Fruit fly (Drosophila melanogaster) whole organism, embryonic: ENCODE results near the gene Tengl3.
A peak's percentile ranks its signal among the peaks of the same experiment; 100 is the strongest.

Experiments
- Atf-2 ChIP-seq: fragments of 200-800 bp; sonication (Bioruptor generic); optimal IDR thresholded peaks from 2 replicates; lab custom pipeline; 2016; ENCODE audit warnings: missing biosample characterization, missing genetic modification characterization
- Atf6 ChIP-seq: fragments of 200-800 bp; sonication (Bioruptor generic); IDR thresholded peaks from 2 replicates; pipeline ENCODE4 v1.3.6; 2022; ENCODE audit warnings: missing biosample characterization, missing genetic modification characterization
- CG11560 ChIP-seq: fragments of 200-800 bp; sonication (Bioruptor generic); IDR thresholded peaks from 3 replicates; pipeline ENCODE4 v1.3.6; 2022; ENCODE audit warnings: missing biosample characterization, missing genetic modification characterization
- CG13424 ChIP-seq: fragments of 200-800 bp; sonication (Bioruptor generic); optimal IDR thresholded peaks from 2 replicates; lab custom pipeline; 2019; ENCODE audit warnings: missing biosample characterization, mild to moderate bottlenecking, missing genetic modification characterization, moderate library complexity
- CG13894 ChIP-seq: fragments of 200-800 bp; sonication (Bioruptor generic); optimal IDR thresholded peaks from 3 replicates; lab custom pipeline; 2018; ENCODE audit warnings: missing biosample characterization, mild to moderate bottlenecking, missing genetic modification characterization, moderate library complexity
- CG17186 ChIP-seq: fragments of 200-800 bp; sonication (Bioruptor generic); optimal IDR thresholded peaks from 3 replicates; lab custom pipeline; 2017; ENCODE audit warnings: missing biosample characterization, missing genetic modification reagents, missing genetic modification characterization
- CG17612 ChIP-seq: fragments of 200-800 bp; sonication (Bioruptor generic); IDR thresholded peaks from 2 replicates; pipeline ENCODE4 v1.3.6; 2022; ENCODE audit warnings: missing biosample characterization, missing genetic modification characterization
- CG17802 ChIP-seq: fragments of 200-800 bp; sonication (Bioruptor generic); optimal IDR thresholded peaks from 2 replicates; lab custom pipeline; 2018; ENCODE audit warnings: missing biosample characterization, mild to moderate bottlenecking, missing genetic modification characterization, moderate library complexity
- CG18619 ChIP-seq: fragments of 200-800 bp; sonication (Bioruptor generic); optimal IDR thresholded peaks from 3 replicates; lab custom pipeline; 2017; ENCODE audit warnings: missing biosample characterization, mild to moderate bottlenecking, missing genetic modification characterization
- CG31388 ChIP-seq: fragments of 200-800 bp; sonication (Bioruptor generic); optimal IDR thresholded peaks from 2 replicates; lab custom pipeline; 2016; ENCODE audit warnings: missing biosample characterization, missing genetic modification characterization
- CG32772 ChIP-seq: fragments of 200-800 bp; sonication (Bioruptor generic); IDR thresholded peaks from 2 replicates; pipeline ENCODE4 v1.3.6; 2022; ENCODE audit warnings: missing biosample characterization, missing genetic modification characterization
- CG3847 ChIP-seq: fragments of 200-800 bp; sonication (Bioruptor generic); IDR thresholded peaks from 2 replicates; pipeline ENCODE4 v1.3.6; 2022; ENCODE audit warnings: missing biosample characterization, missing genetic modification characterization
- CG4360 ChIP-seq: fragments of 200-800 bp; sonication (Bioruptor generic); IDR thresholded peaks from 2 replicates; pipeline ENCODE4 v1.3.6; 2022; ENCODE audit warnings: missing biosample characterization, missing genetic modification characterization
- CG4820 ChIP-seq: fragments of 200-800 bp; sonication (Bioruptor generic); optimal IDR thresholded peaks from 3 replicates; lab custom pipeline; 2016; ENCODE audit warnings: missing biosample characterization, missing genetic modification characterization
- CG6765 ChIP-seq: fragments of 200-800 bp; sonication (Bioruptor generic); optimal IDR thresholded peaks from 3 replicates; lab custom pipeline; 2017; ENCODE audit warnings: missing biosample characterization, mild to moderate bottlenecking, missing genetic modification characterization
- CG6791 ChIP-seq: fragments of 200-800 bp; sonication (Bioruptor generic); IDR thresholded peaks from 3 replicates; pipeline ENCODE4 v1.3.6; 2022; ENCODE audit warnings: missing biosample characterization, missing genetic modification characterization; ENCODE audit not compliant: partially characterized antibody
- CG9609 ChIP-seq: fragments of 200-800 bp; sonication (Bioruptor generic); optimal IDR thresholded peaks from 3 replicates; lab custom pipeline; 2016; ENCODE audit warnings: missing biosample characterization, missing genetic modification characterization
- CoRest ChIP-seq: fragments of 200-800 bp; sonication (Bioruptor generic); optimal IDR thresholded peaks from 3 replicates; lab custom pipeline; 2018; ENCODE audit warnings: missing biosample characterization, mild to moderate bottlenecking, missing genetic modification characterization, moderate library complexity
- D19B ChIP-seq: fragments of 200-800 bp; sonication (Bioruptor generic); optimal IDR thresholded peaks from 2 replicates; lab custom pipeline; 2017; ENCODE audit warnings: missing biosample characterization, mild to moderate bottlenecking, missing genetic modification characterization
- Dll ChIP-seq: fragments of 200-800 bp; sonication (Bioruptor generic); IDR thresholded peaks from 4 replicates; pipeline ENCODE4 v1.3.6; 2022; ENCODE audit warnings: missing biosample characterization, missing genetic modification characterization; ENCODE audit not compliant: partially characterized antibody
- Dref ChIP-seq: fragments of 200-800 bp; sonication (Bioruptor generic); IDR thresholded peaks from 2 replicates; pipeline ENCODE4 v1.3.6; 2022; ENCODE audit warnings: missing biosample characterization, missing genetic modification characterization
- Fer1 ChIP-seq: fragments of 200-800 bp; sonication (Bioruptor generic); optimal IDR thresholded peaks from 2 replicates; lab custom pipeline; 2017; ENCODE audit warnings: missing biosample characterization, mild to moderate bottlenecking, missing genetic modification characterization
- H2.0 ChIP-seq: fragments of 200-800 bp; sonication (Bioruptor generic); IDR thresholded peaks from 2 replicates; pipeline ENCODE4 v1.3.6; 2022; ENCODE audit warnings: missing biosample characterization, missing genetic modification characterization
- HLH3B ChIP-seq: fragments of 200-800 bp; sonication (Bioruptor generic); IDR thresholded peaks from 2 replicates; pipeline ENCODE4 v1.3.6; 2022; ENCODE audit warnings: missing biosample characterization, missing genetic modification characterization
- Hr39 ChIP-seq: fragments of >200 bp; optimal IDR thresholded peaks from 2 replicates; lab custom pipeline; 2017
- Lim3 ChIP-seq: fragments of 200-800 bp; sonication (Bioruptor generic); IDR thresholded peaks from 2 replicates; pipeline ENCODE4 v1.3.6; 2022; ENCODE audit warnings: missing biosample characterization, missing genetic modification characterization
- MBD-R2 ChIP-seq: fragments of 200-800 bp; sonication (Bioruptor generic); IDR thresholded peaks from 2 replicates; pipeline ENCODE4 v1.3.6; 2022; ENCODE audit warnings: missing biosample characterization, missing genetic modification characterization
- Med ChIP-seq: fragments of 200-800 bp; sonication (Bioruptor generic); peaks from one replicate; lab custom pipeline; 2016; ENCODE audit warnings: missing biosample characterization, missing genetic modification characterization, mild to moderate bottlenecking, inconsistent platforms, moderate library complexity
- Meics ChIP-seq: fragments of 200-800 bp; sonication (Bioruptor generic); optimal IDR thresholded peaks from 2 replicates; lab custom pipeline; 2017; ENCODE audit warnings: missing biosample characterization, mild to moderate bottlenecking, missing genetic modification characterization
- NfI ChIP-seq: fragments of 200-800 bp; sonication (Bioruptor generic); optimal IDR thresholded peaks from 3 replicates; lab custom pipeline; 2018; ENCODE audit warnings: missing biosample characterization, mild to moderate bottlenecking, missing genetic modification characterization, moderate library complexity
- Poxn ChIP-seq: fragments of 200-800 bp; sonication (Bioruptor generic); IDR thresholded peaks from 2 replicates; pipeline ENCODE4 v1.3.6; 2022; ENCODE audit warnings: missing biosample characterization, missing genetic modification characterization
- amos ChIP-seq: fragments of 200-800 bp; sonication (Bioruptor generic); IDR thresholded peaks from 2 replicates; pipeline ENCODE4 v1.3.6; 2022; ENCODE audit warnings: missing biosample characterization, missing genetic modification characterization; ENCODE audit not compliant: partially characterized antibody
- bcd ChIP-seq: fragments of 200-800 bp; sonication (Bioruptor generic); optimal IDR thresholded peaks from 2 replicates; lab custom pipeline; 2017; ENCODE audit warnings: missing biosample characterization, mild to moderate bottlenecking, missing genetic modification characterization
- bowl ChIP-seq: fragments of 200-800 bp; sonication (Bioruptor generic); IDR thresholded peaks from 2 replicates; pipeline ENCODE4 v1.3.6; 2022; ENCODE audit warnings: missing biosample characterization, missing genetic modification characterization
- disco-r ChIP-seq: fragments of 200-800 bp; sonication (Bioruptor generic); optimal IDR thresholded peaks from 2 replicates; lab custom pipeline; 2016; ENCODE audit warnings: missing biosample characterization, missing genetic modification characterization
- dysf ChIP-seq: fragments of 200-800 bp; sonication (Bioruptor generic); IDR thresholded peaks from 3 replicates; pipeline ENCODE4 v1.3.6; 2022; ENCODE audit warnings: missing biosample characterization, missing genetic modification characterization
- fd3F ChIP-seq: fragments of 200-800 bp; sonication (Bioruptor generic); optimal IDR thresholded peaks from 2 replicates; lab custom pipeline; 2018; ENCODE audit warnings: missing biosample characterization, mild to moderate bottlenecking, missing genetic modification characterization, moderate library complexity
- fd64A ChIP-seq: fragments of 200-800 bp; sonication (Bioruptor generic); optimal IDR thresholded peaks from 3 replicates; lab custom pipeline; 2018; ENCODE audit warnings: missing biosample characterization, mild to moderate bottlenecking, missing genetic modification characterization
- ham ChIP-seq: fragments of 200-800 bp; sonication (Bioruptor generic); IDR thresholded peaks from 2 replicates; pipeline ENCODE4 v1.3.6; 2022; ENCODE audit warnings: missing biosample characterization, missing genetic modification characterization
- hb ChIP-seq: fragments of 200-800 bp; sonication (Bioruptor generic); IDR thresholded peaks from 3 replicates; pipeline ENCODE4 v1.3.6; 2022; ENCODE audit warnings: missing biosample characterization, missing genetic modification characterization; ENCODE audit not compliant: partially characterized antibody
- insv ChIP-seq, 2 experiments: fragments of 200-800 bp; sonication (Bioruptor generic); optimal IDR thresholded peaks; 3 replicates each; lab custom pipeline; 2016 to 2018; ENCODE audit warnings: missing biosample characterization in 2 of 2, missing genetic modification characterization in 2 of 2
- knrl ChIP-seq: fragments of 200-800 bp; sonication (Bioruptor generic); IDR thresholded peaks from 3 replicates; pipeline ENCODE4 v1.3.6; 2022; ENCODE audit warnings: missing biosample characterization, missing genetic modification characterization; ENCODE audit not compliant: partially characterized antibody
- lilli ChIP-seq: fragments of 200-800 bp; sonication (Bioruptor generic); optimal IDR thresholded peaks from 3 replicates; lab custom pipeline; 2016; ENCODE audit warnings: missing biosample characterization, missing genetic modification characterization
- luna ChIP-seq: fragments of 200-800 bp; sonication (Bioruptor generic); optimal IDR thresholded peaks from 2 replicates; lab custom pipeline; 2016; ENCODE audit warnings: missing biosample characterization, missing genetic modification characterization
- pita ChIP-seq: fragments of 200-800 bp; sonication (Bioruptor generic); optimal IDR thresholded peaks from 2 replicates; lab custom pipeline; 2017; ENCODE audit warnings: missing biosample characterization, mild to moderate bottlenecking, missing genetic modification characterization
- pum ChIP-seq: fragments of 200-800 bp; sonication (Bioruptor generic); optimal IDR thresholded peaks from 2 replicates; lab custom pipeline; 2016; ENCODE audit warnings: missing biosample characterization, missing genetic modification characterization
- shn ChIP-seq: fragments of 200-800 bp; sonication (Bioruptor generic); optimal IDR thresholded peaks from 3 replicates; lab custom pipeline; 2016; ENCODE audit warnings: missing biosample characterization, missing genetic modification characterization
- sob ChIP-seq: fragments of 200-800 bp; sonication (Bioruptor generic); IDR thresholded peaks from 2 replicates; pipeline ENCODE4 v1.3.6; 2022; ENCODE audit warnings: missing biosample characterization, missing genetic modification characterization
- sqz ChIP-seq: fragments of 200-800 bp; sonication (Bioruptor generic); optimal IDR thresholded peaks from 3 replicates; lab custom pipeline; 2018; ENCODE audit warnings: missing biosample characterization, mild to moderate bottlenecking, missing genetic modification characterization
- stwl ChIP-seq: fragments of 200-800 bp; sonication (Bioruptor generic); optimal IDR thresholded peaks from 3 replicates; lab custom pipeline; 2018; ENCODE audit warnings: missing biosample characterization, mild to moderate bottlenecking, missing genetic modification characterization, moderate library complexity
- trh ChIP-seq: fragments of 200-800 bp; sonication (Bioruptor generic); optimal IDR thresholded peaks from 2 replicates; lab custom pipeline; 2016; ENCODE audit warnings: missing biosample characterization, missing genetic modification characterization
- zen2 ChIP-seq: fragments of 200-800 bp; sonication (Bioruptor generic); IDR thresholded peaks from 3 replicates; pipeline ENCODE4 v1.3.6; 2022; ENCODE audit warnings: missing biosample characterization, missing genetic modification characterization; ENCODE audit not compliant: partially characterized antibody

Tengl3 gene

DNA sequence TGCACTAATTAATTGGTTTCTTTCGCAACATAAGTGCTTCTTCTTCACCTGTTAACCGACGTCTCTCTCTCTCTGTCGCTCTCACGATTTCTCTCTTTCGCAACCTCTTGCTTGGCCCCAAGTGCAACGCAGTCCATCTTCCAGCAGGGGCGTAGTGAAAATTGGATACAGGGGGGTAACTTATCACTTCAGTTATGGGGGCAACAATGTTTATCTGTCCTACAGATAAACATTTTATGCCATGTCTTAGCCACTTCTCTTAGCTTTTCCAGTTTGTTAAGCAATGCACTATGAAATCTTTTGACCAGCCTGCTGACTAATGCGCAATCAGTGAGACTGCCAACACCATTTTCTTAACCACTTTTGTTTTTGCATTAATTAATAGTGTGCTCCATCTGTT lies 10.7 kb downstream of the Tengl3 start (continued):
- TF ChIP-seq knrl (GFP tag; lab: Robert Waterston, UW) (no peak), ham (GFP tag; lab: Robert Waterston, UW) (no peak), Dref (GFP tag; lab: Robert Waterston, UW) (no peak), NfI (GFP tag; lab: Kevin White, UChicago) (peak; percentile 34), CG9609 (GFP tag; lab: Kevin White, UChicago) (no peak), HLH3B (GFP tag; lab: Robert Waterston, UW) (peak; percentile 64), CG6791 (GFP tag; lab: Robert Waterston, UW) (no peak), fd64A (GFP tag; lab: Kevin White, UChicago) (no peak), disco-r (GFP tag; lab: Kevin White, UChicago) (no peak), CG32772 (no peak), lilli (GFP tag; lab: Kevin White, UChicago) (peak; percentile 48), CG17186 (GFP tag; lab: Kevin White, UChicago) (no peak), CG4360 (GFP tag; lab: Robert Waterston, UW) (no peak), dysf (GFP tag; lab: Robert Waterston, UW) (peak; percentile 69), CG17802 (tag; lab: Kevin White, UChicago) (no peak), CoRest (tag; lab: Kevin White, UChicago) (peak; percentile 21), Meics (GFP tag; lab: Kevin White, UChicago) (peak; percentile 27), amos (GFP tag; lab: Robert Waterston, UW) (no peak), Atf6 (GFP tag; lab: Robert Waterston, UW) (peak; percentile 55), CG11560 (tag; lab: Robert Waterston, UW) (no peak), pita (GFP tag; lab: Kevin White, UChicago) (no peak), Atf-2 (peak; percentile 2), CG17612 (no peak), zen2 (GFP tag; lab: Robert Waterston, UW) (no peak), Poxn (GFP tag; lab: Robert Waterston, UW) (no peak), Fer1 (peak; percentile 48), MBD-R2 (no peak), H2.0 (GFP tag; lab: Robert Waterston, UW) (peak; percentile 54; the same call in 1 of the 2 replicates), bowl (GFP tag; lab: Robert Waterston, UW) (peak; percentile 55; the same call in 1 of the 2 replicates), CG3847 (no peak), insv (GFP tag; optimal IDR thresholded peaks at IDR 0.05; lab: Kevin White, UChicago) (no peak), CG31388 (GFP tag; lab: Kevin White, UChicago) (no peak), sqz (GFP tag; lab: Kevin White, UChicago) (no peak), Lim3 (peak; percentile 18; the same call in 1 of the 2 replicates), pum (GFP tag; lab: Kevin White, UChicago) (no peak), CG18619 (GFP tag; lab: Kevin White, UChicago) (no peak), fd3F (GFP tag; lab: Kevin White, UChicago) (no peak), Hr39 (lab: Kevin White, UChicago) (no peak), luna (GFP tag; lab: Kevin White, UChicago) (no peak), CG6765 (GFP tag; lab: Kevin White, UChicago) (no peak), stwl (tag; lab: Kevin White, UChicago) (no peak), bcd (GFP tag; lab: Kevin White, UChicago) (no peak), D19B (GFP tag; lab: Kevin White, UChicago) (no peak), trh (GFP tag; lab: Kevin White, UChicago) (no peak), hb (GFP tag; lab: Robert Waterston, UW) (no peak), CG4820 (no peak), CG13424 (tag; lab: Kevin White, UChicago) (peak; percentile 56), shn (peak; percentile 34), Dll (GFP tag; lab: Robert Waterston, UW) (no peak), sob (GFP tag; lab: Robert Waterston, UW) (peak; percentile 10; the same call in 1 of the 2 replicates), Med (peak; percentile 84), CG13894 (tag; lab: Kevin White, UChicago) (no peak)
